Worm (Caenorhabditis elegans) whole organism, L3 larva: ENCODE results near the gene F07A11.5.

Experiments
- ceh-28 ChIP-seq: fragments of 150-350 bp; optimal IDR thresholded peaks from 2 replicates; lab custom pipeline; 2014; ENCODE audit warnings: missing biosample characterization, missing genetic modification reagents, missing genetic modification characterization
- ceh-82 ChIP-seq: fragments of 150-350 bp; optimal IDR thresholded peaks from 2 replicates; lab custom pipeline; 2014; ENCODE audit warnings: missing biosample characterization, missing genetic modification characterization
- daf-12 ChIP-seq: fragments of 150-350 bp; optimal IDR thresholded peaks from 2 replicates; lab custom pipeline; 2014; ENCODE audit warnings: missing biosample characterization, missing genetic modification reagents, missing genetic modification characterization
- hmg-11 ChIP-seq: sonication (generic microtip); optimal IDR thresholded peaks from 2 replicates; lab custom pipeline; 2016; ENCODE audit warnings: missing genetic modification characterization, missing compliant biosample characterization
- lin-39 ChIP-seq: fragments of 150-350 bp; optimal IDR thresholded peaks from 2 replicates; lab custom pipeline; 2018; ENCODE audit warnings: missing biosample characterization, missing genetic modification reagents, missing genetic modification characterization
- mdl-1 ChIP-seq: fragments of 150-350 bp; optimal IDR thresholded peaks from 2 replicates; lab custom pipeline; 2014; ENCODE audit warnings: missing biosample characterization, missing genetic modification characterization
- nhr-23 ChIP-seq: fragments of 150-350 bp; optimal IDR thresholded peaks from 2 replicates; lab custom pipeline; 2014; ENCODE audit warnings: missing biosample characterization, missing genetic modification reagents, missing genetic modification characterization
- nhr-43 ChIP-seq: sonication (generic microtip); optimal IDR thresholded peaks from 2 replicates; lab custom pipeline; 2016; ENCODE audit warnings: mild to moderate bottlenecking, missing genetic modification characterization, missing compliant biosample characterization; ENCODE audit not compliant: poor library complexity, severe bottlenecking
- nhr-67 ChIP-seq: fragments of 150-350 bp; optimal IDR thresholded peaks from 2 replicates; lab custom pipeline; 2014; ENCODE audit warnings: missing biosample characterization, missing genetic modification characterization
- snpc-4 ChIP-seq: fragments of 150-350 bp; optimal IDR thresholded peaks from 2 replicates; lab custom pipeline; 2014; ENCODE audit warnings: missing biosample characterization, missing genetic modification characterization

F07A11.5 gene

DNA sequence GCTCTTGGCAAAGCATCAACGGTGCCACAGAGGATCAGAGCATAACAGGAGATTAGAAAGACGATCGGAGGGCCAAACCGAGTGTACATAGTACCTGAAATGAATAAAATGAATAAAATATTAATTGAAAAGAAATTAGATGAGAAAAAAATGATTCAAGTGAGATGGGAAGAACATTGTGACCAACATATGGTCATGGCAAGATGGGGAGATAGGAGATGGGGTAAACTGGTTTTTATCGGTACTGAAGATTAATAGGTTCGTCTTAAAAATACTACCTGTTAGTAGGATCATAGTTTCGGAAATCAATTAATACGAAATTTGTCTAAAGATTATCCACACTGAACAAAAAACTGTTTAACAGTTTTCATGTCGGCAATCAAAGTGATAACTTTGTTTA is 45.0 kb downstream of the F07A11.5 start, which contains the start of gene nep-1:
TSS of gene nep-1 (minus strand) at position 101 of the 400 bp plus-strand sequence.
- TF ChIP-seq daf-12 (tag; lab: Kevin White, UChicago) (no peak), mdl-1 (tag; lab: Kevin White, UChicago) (no peak), ceh-28 (tag; lab: Kevin White, UChicago) (no peak), ceh-82 (no peak), nhr-23 (tag; lab: Kevin White, UChicago) (peak; percentile 13), lin-39 (tag; lab: Kevin White, UChicago) (no peak)

DNA sequence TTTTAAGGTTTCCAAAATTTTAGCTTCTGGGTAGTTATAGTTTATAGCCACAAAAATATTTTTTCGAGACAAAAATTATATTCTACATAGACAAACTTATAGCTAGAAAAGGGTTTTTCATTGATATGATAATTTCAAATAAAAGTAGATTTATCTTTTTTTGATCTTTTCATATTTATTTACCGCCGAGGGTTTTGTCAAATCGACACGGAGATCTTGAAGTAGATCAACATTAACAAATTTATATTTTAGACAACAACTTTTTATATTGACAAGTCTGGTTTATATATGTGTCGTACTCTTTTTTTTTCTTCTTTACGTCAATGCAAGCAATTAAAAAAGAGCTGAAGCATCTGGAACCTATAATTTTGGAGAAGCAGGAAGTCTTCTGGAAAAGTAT is 46.8 kb downstream of the F07A11.5 start:
- TF ChIP-seq snpc-4 (tag; lab: Kevin White, UChicago) (no peak), nhr-43 (tag; lab: Kevin White, UChicago) (no peak), nhr-67 (tag; lab: Kevin White, UChicago) (no peak), hmg-11 (tag; lab: Kevin White, UChicago) (no peak)
- TF ChIP-seq, all 47 proteins: peak for 0
